Fruit fly (Drosophila melanogaster) whole organism, embryonic: ENCODE data around the gene Arpc1.

Experiments
- CG11247 ChIP-seq: fragments of 200-800 bp; sonication (Bioruptor generic); IDR thresholded peaks from 2 replicates; pipeline ENCODE4 v1.3.6; 2022; ENCODE audit warnings: missing biosample characterization, missing genetic modification characterization
- CG11696 ChIP-seq: fragments of 200-800 bp; sonication (Bioruptor generic); IDR thresholded peaks from 2 replicates; pipeline ENCODE4 v1.3.6; 2022; ENCODE audit warnings: missing biosample characterization, missing genetic modification characterization
- CG13424 ChIP-seq: fragments of 200-800 bp; sonication (Bioruptor generic); optimal IDR thresholded peaks from 2 replicates; lab custom pipeline; 2019; ENCODE audit warnings: missing biosample characterization, mild to moderate bottlenecking, missing genetic modification characterization, moderate library complexity
- CG14441 ChIP-seq: fragments of 200-800 bp; sonication (Bioruptor generic); IDR thresholded peaks from 2 replicates; pipeline ENCODE4 v1.3.6; 2022; ENCODE audit warnings: missing biosample characterization, missing genetic modification characterization
- CG14965 ChIP-seq: fragments of 200-800 bp; sonication (Bioruptor generic); optimal IDR thresholded peaks from 2 replicates; lab custom pipeline; 2016; ENCODE audit warnings: missing biosample characterization, missing genetic modification characterization, borderline replicate concordance
- CG15601 ChIP-seq: fragments of 200-800 bp; sonication (Bioruptor generic); optimal IDR thresholded peaks from 3 replicates; lab custom pipeline; 2019; ENCODE audit warnings: missing biosample characterization, mild to moderate bottlenecking, missing genetic modification characterization, moderate library complexity
- CG17385 ChIP-seq: fragments of 200-800 bp; sonication (Bioruptor generic); optimal IDR thresholded peaks from 3 replicates; lab custom pipeline; 2018; ENCODE audit warnings: missing biosample characterization, mild to moderate bottlenecking, missing genetic modification characterization
- CG32772 ChIP-seq: fragments of 200-800 bp; sonication (Bioruptor generic); IDR thresholded peaks from 2 replicates; pipeline ENCODE4 v1.3.6; 2022; ENCODE audit warnings: missing biosample characterization, missing genetic modification characterization
- CG3847 ChIP-seq: fragments of 200-800 bp; sonication (Bioruptor generic); IDR thresholded peaks from 2 replicates; pipeline ENCODE4 v1.3.6; 2022; ENCODE audit warnings: missing biosample characterization, missing genetic modification characterization
- CG4424 ChIP-seq: fragments of 200-800 bp; sonication (Bioruptor generic); optimal IDR thresholded peaks from 3 replicates; lab custom pipeline; 2016; ENCODE audit warnings: missing biosample characterization, missing genetic modification characterization
- CG5953 ChIP-seq: fragments of 200-800 bp; sonication (Bioruptor generic); IDR thresholded peaks from 2 replicates; pipeline ENCODE4 v1.3.6; 2022; ENCODE audit warnings: missing biosample characterization, missing genetic modification characterization
- CG7987 ChIP-seq: fragments of 200-800 bp; sonication (Bioruptor generic); optimal IDR thresholded peaks from 2 replicates; lab custom pipeline; 2018; ENCODE audit warnings: missing biosample characterization, mild to moderate bottlenecking, missing genetic modification characterization, moderate library complexity
- CG8281 ChIP-seq: fragments of 200-800 bp; sonication (Bioruptor generic); optimal IDR thresholded peaks from 2 replicates; lab custom pipeline; 2018; ENCODE audit warnings: missing biosample characterization, mild to moderate bottlenecking, missing genetic modification characterization, moderate library complexity
- CG8290 ChIP-seq, 3 experiments: fragments of 200-800 bp; sonication (Bioruptor generic); optimal IDR thresholded peaks; 2 replicates each; lab custom pipeline; 2016 to 2019; ENCODE audit warnings: missing biosample characterization in 3 of 3, missing genetic modification characterization in 3 of 3, mild to moderate bottlenecking in 2 of 3, moderate library complexity in 1 of 3
- CG9817 ChIP-seq: fragments of 200-800 bp; sonication (Bioruptor generic); optimal IDR thresholded peaks from 2 replicates; lab custom pipeline; 2018; ENCODE audit warnings: missing biosample characterization, mild to moderate bottlenecking, missing genetic modification characterization, moderate library complexity
- Dad ChIP-seq: fragments of 200-800 bp; sonication (Bioruptor generic); optimal IDR thresholded peaks from 3 replicates; lab custom pipeline; 2016; ENCODE audit warnings: missing biosample characterization, missing genetic modification characterization
- Elba2 ChIP-seq: fragments of 200-800 bp; sonication (Bioruptor generic); optimal IDR thresholded peaks from 3 replicates; lab custom pipeline; 2016; ENCODE audit warnings: missing biosample characterization, missing genetic modification characterization
- Gug ChIP-seq: fragments of 200-800 bp; sonication (Bioruptor generic); IDR thresholded peaks from 4 replicates; pipeline ENCODE4 v1.3.6; 2022; ENCODE audit warnings: missing biosample characterization, missing genetic modification characterization
- Hr78 ChIP-seq, 2 experiments: fragments of 200-800 bp in 1 of 2; fragments of >200 bp in 1 of 2; sonication (Bioruptor generic) in 1 of 2; optimal IDR thresholded peaks; 2 replicates each; lab custom pipeline; 2017 to 2019; ENCODE audit warnings: missing biosample characterization in 2 of 2, missing genetic modification characterization in 2 of 2, mild to moderate bottlenecking in 1 of 2, moderate library complexity in 1 of 2
- Lim3 ChIP-seq: fragments of 200-800 bp; sonication (Bioruptor generic); IDR thresholded peaks from 2 replicates; pipeline ENCODE4 v1.3.6; 2022; ENCODE audit warnings: missing biosample characterization, missing genetic modification characterization
- MBD-R2 ChIP-seq: fragments of 200-800 bp; sonication (Bioruptor generic); IDR thresholded peaks from 2 replicates; pipeline ENCODE4 v1.3.6; 2022; ENCODE audit warnings: missing biosample characterization, missing genetic modification characterization
- Mad ChIP-seq: fragments of 200-800 bp; sonication (Bioruptor generic); optimal IDR thresholded peaks from 2 replicates; lab custom pipeline; 2016; ENCODE audit warnings: missing biosample characterization, missing genetic modification characterization
- Nf-YC ChIP-seq: fragments of 200-800 bp; optimal IDR thresholded peaks from 3 replicates; lab custom pipeline; 2019; ENCODE audit warnings: missing biosample characterization, mild to moderate bottlenecking, missing genetic modification characterization, moderate library complexity
- Poxn ChIP-seq: fragments of 200-800 bp; sonication (Bioruptor generic); IDR thresholded peaks from 2 replicates; pipeline ENCODE4 v1.3.6; 2022; ENCODE audit warnings: missing biosample characterization, missing genetic modification characterization
- bsh ChIP-seq, 2 experiments: fragments of 200-800 bp; sonication (Bioruptor generic); optimal IDR thresholded peaks; 2 replicates each; lab custom pipeline; 2017 to 2018; ENCODE audit warnings: mild to moderate bottlenecking in 2 of 2, missing biosample characterization in 2 of 2, missing genetic modification characterization in 2 of 2, moderate library complexity in 1 of 2
- chif ChIP-seq, 2 experiments: fragments of 200-800 bp; sonication (Bioruptor generic); optimal IDR thresholded peaks; 3 replicates each; lab custom pipeline; 2016; ENCODE audit warnings: missing biosample characterization in 2 of 2, missing genetic modification characterization in 2 of 2
- corto ChIP-seq: fragments of 200-800 bp; sonication (Bioruptor generic); optimal IDR thresholded peaks from 2 replicates; lab custom pipeline; 2016; ENCODE audit warnings: missing biosample characterization, mild to moderate bottlenecking, missing genetic modification characterization, moderate library complexity
- crp ChIP-seq, 2 experiments: fragments of 200-800 bp; sonication (Bioruptor generic); optimal IDR thresholded peaks; 2 replicates in 1 of 2; 3 replicates in 1 of 2; lab custom pipeline; 2017; ENCODE audit warnings: missing biosample characterization in 2 of 2, missing genetic modification characterization in 2 of 2, mild to moderate bottlenecking in 1 of 2, moderate library complexity in 1 of 2
- fru ChIP-seq: fragments of >200 bp; optimal IDR thresholded peaks from 2 replicates; lab custom pipeline; 2017
- fu2 ChIP-seq: fragments of 200-800 bp; sonication (Bioruptor generic); optimal IDR thresholded peaks from 2 replicates; lab custom pipeline; 2016; ENCODE audit warnings: missing biosample characterization, missing genetic modification characterization
- h ChIP-seq: fragments of >200 bp; optimal IDR thresholded peaks from 2 replicates; lab custom pipeline; 2017
- hth ChIP-seq: fragments of >200 bp; optimal IDR thresholded peaks from 2 replicates; lab custom pipeline; 2017; ENCODE audit warnings: inconsistent platforms
- jigr1 ChIP-seq: fragments of 200-800 bp; sonication (Bioruptor generic); IDR thresholded peaks from 3 replicates; pipeline ENCODE4 v1.3.6; 2022; ENCODE audit warnings: missing biosample characterization, missing genetic modification characterization
- ken ChIP-seq: fragments of 200-800 bp; sonication (Bioruptor generic); IDR thresholded peaks from 3 replicates; pipeline ENCODE4 v1.3.6; 2022; ENCODE audit warnings: missing biosample characterization, missing genetic modification characterization
- mld ChIP-seq: fragments of 200-800 bp; sonication (Bioruptor generic); IDR thresholded peaks from 3 replicates; pipeline ENCODE4 v1.3.6; 2022; ENCODE audit warnings: missing biosample characterization, missing genetic modification characterization; ENCODE audit not compliant: partially characterized antibody
- pita ChIP-seq: fragments of 200-800 bp; sonication (Bioruptor generic); optimal IDR thresholded peaks from 2 replicates; lab custom pipeline; 2017; ENCODE audit warnings: missing biosample characterization, mild to moderate bottlenecking, missing genetic modification characterization
- pros ChIP-seq: fragments of 200-800 bp; sonication (Bioruptor generic); optimal IDR thresholded peaks from 3 replicates; lab custom pipeline; 2019; ENCODE audit warnings: missing biosample characterization, mild to moderate bottlenecking, missing genetic modification characterization, moderate library complexity
- ranshi ChIP-seq: fragments of 200-800 bp; sonication (Bioruptor generic); IDR thresholded peaks from 2 replicates; pipeline ENCODE4 v1.3.6; 2022; ENCODE audit warnings: missing biosample characterization, missing genetic modification characterization
- rib ChIP-seq: fragments of 200-800 bp; sonication (Bioruptor generic); IDR thresholded peaks from 2 replicates; pipeline ENCODE4 v1.3.6; 2022; ENCODE audit warnings: missing biosample characterization, missing genetic modification characterization
- seq ChIP-seq: fragments of 200-800 bp; sonication (Bioruptor generic); IDR thresholded peaks from 2 replicates; pipeline ENCODE4 v1.3.6; 2022; ENCODE audit warnings: missing biosample characterization, missing genetic modification characterization
- slbo ChIP-seq: fragments of 200-800 bp; sonication (Bioruptor generic); IDR thresholded peaks from 2 replicates; pipeline ENCODE4 v1.3.6; 2022; ENCODE audit warnings: missing biosample characterization, missing genetic modification characterization
- sna ChIP-seq: fragments of 200-800 bp; sonication (Bioruptor generic); IDR thresholded peaks from 2 replicates; pipeline ENCODE4 v1.3.6; 2022; ENCODE audit warnings: missing biosample characterization, missing genetic modification characterization; ENCODE audit not compliant: partially characterized antibody
- sob ChIP-seq: fragments of 200-800 bp; sonication (Bioruptor generic); IDR thresholded peaks from 2 replicates; pipeline ENCODE4 v1.3.6; 2022; ENCODE audit warnings: missing biosample characterization, missing genetic modification characterization
- sr ChIP-seq: fragments of 200-800 bp; sonication (Bioruptor generic); IDR thresholded peaks from 3 replicates; pipeline ENCODE4 v1.3.6; 2022; ENCODE audit warnings: missing biosample characterization, missing genetic modification characterization
- tll ChIP-seq, 2 experiments: fragments of 200-800 bp in 1 of 2; fragments of >200 bp in 1 of 2; sonication (Bioruptor generic) in 1 of 2; optimal IDR thresholded peaks; 2 replicates each; lab custom pipeline; 2017 to 2019; ENCODE audit warnings: missing biosample characterization in 2 of 2, missing genetic modification characterization in 2 of 2, mild to moderate bottlenecking in 1 of 2, moderate library complexity in 1 of 2
- tup ChIP-seq: fragments of 200-800 bp; sonication (Bioruptor generic); optimal IDR thresholded peaks from 2 replicates; lab custom pipeline; 2016; ENCODE audit warnings: missing biosample characterization, mild to moderate bottlenecking, missing genetic modification characterization, moderate library complexity
- unc-4 ChIP-seq: fragments of 200-800 bp; sonication (Bioruptor generic); IDR thresholded peaks from 2 replicates; pipeline ENCODE4 v1.3.6; 2022; ENCODE audit warnings: missing biosample characterization, missing genetic modification characterization; ENCODE audit not compliant: partially characterized antibody
- vvl ChIP-seq: fragments of 200-800 bp; sonication (Bioruptor generic); IDR thresholded peaks from 2 replicates; pipeline ENCODE4 v1.3.6; 2022; ENCODE audit warnings: missing biosample characterization, missing genetic modification characterization
- zfh1 ChIP-seq: fragments of 200-800 bp; sonication (Bioruptor generic); IDR thresholded peaks from 3 replicates; pipeline ENCODE4 v1.3.6; 2022; ENCODE audit warnings: missing biosample characterization, missing genetic modification characterization

The Arpc1 gene

dm6 chr2L:13838647-13839390 lies 9.3 kb upstream of the Arpc1 start:
- TF ChIP-seq Mad (GFP tag; lab: Kevin White, UChicago) (no peak), sna (no peak), MBD-R2 (no peak), slbo (GFP tag; lab: Robert Waterston, UW) (peak; percentile 32; the same call in 1 of the 2 replicates), CG14965 (GFP tag; lab: Kevin White, UChicago) (no peak), CG7987 (no peak), zfh1 (GFP tag; lab: Robert Waterston, UW) (no peak), h (lab: Kevin White, UChicago) (no peak), CG32772 (no peak), sob (GFP tag; lab: Robert Waterston, UW) (no peak), chif (GFP tag; optimal IDR thresholded peaks at IDR 0.05; lab: Kevin White, UChicago) (peak; percentile 10 to 28), sr (0 out of 3 replicates have a peak, but pooled peaks have one; percentile 20), Poxn (GFP tag; lab: Robert Waterston, UW) (no peak), Gug (GFP tag; lab: Robert Waterston, UW) (peak; percentile 22; the same call in 1 of the 4 replicates), corto (no peak), CG14441 (peak; percentile 19; the same call in 1 of the 2 replicates), CG8290 (GFP tag; optimal IDR thresholded peaks at IDR 0.05; lab: Kevin White, UChicago) (peak; percentile 14), CG8290 (tag; optimal IDR thresholded peaks at IDR 0.05; lab: Kevin White, UChicago) (peak in 1 of 2 experiments; percentile 55), unc-4 (GFP tag; lab: Robert Waterston, UW) (no peak), ken (GFP tag; lab: Robert Waterston, UW) (0 out of 3 replicates have a peak, but pooled peaks have one; percentile 6), bsh (GFP tag; optimal IDR thresholded peaks at IDR 0.05; lab: Kevin White, UChicago) (peak in 1 of 2 experiments; percentile 31), fru (lab: Kevin White, UChicago) (no peak), hth (no peak), jigr1 (GFP tag; lab: Robert Waterston, UW) (no peak), fu2 (GFP tag; lab: Kevin White, UChicago) (no peak), CG5953 (GFP tag; lab: Robert Waterston, UW) (no peak), Elba2 (no peak), Lim3 (GFP tag; lab: Robert Waterston, UW) (no peak), CG15601 (tag; lab: Kevin White, UChicago) (peak; percentile 9), pros (GFP tag; lab: Kevin White, UChicago) (no peak), vvl (GFP tag; lab: Robert Waterston, UW) (no peak), Nf-YC (tag; lab: Kevin White, UChicago) (peak; percentile 38), CG17385 (GFP tag; lab: Kevin White, UChicago) (no peak), ranshi (GFP tag; lab: Robert Waterston, UW) (no peak; the same call in 1 of the 2 replicates), CG8281 (no peak), tup (GFP tag; lab: Kevin White, UChicago) (no peak), tll (GFP tag; optimal IDR thresholded peaks at IDR 0.05; lab: Kevin White, UChicago) (peak in 1 of 2 experiments; percentile 35), CG3847 (GFP tag; lab: Robert Waterston, UW) (no peak), rib (no peak), seq (GFP tag; lab: Robert Waterston, UW) (no peak; the same call in 1 of the 2 replicates), CG13424 (tag; lab: Kevin White, UChicago) (peak; percentile 22), mld (GFP tag; lab: Robert Waterston, UW) (no peak), CG4424 (no peak), Hr78 (GFP tag; optimal IDR thresholded peaks at IDR 0.05; lab: Kevin White, UChicago) (no peak), crp (GFP tag; optimal IDR thresholded peaks at IDR 0.05; lab: Kevin White, UChicago) (no peak), CG11247 (no peak), CG9817 (tag; lab: Kevin White, UChicago) (peak; percentile 18), Dad (GFP tag; lab: Kevin White, UChicago) (no peak), pita (no peak), CG11696 (GFP tag; lab: Robert Waterston, UW) (no peak)
